Worm (Caenorhabditis elegans): ENCODE results near the gene R10E11.9.
A peak's percentile ranks its signal among the peaks of the same experiment; 100 is the strongest.

Gene R10E11.9

DNA sequence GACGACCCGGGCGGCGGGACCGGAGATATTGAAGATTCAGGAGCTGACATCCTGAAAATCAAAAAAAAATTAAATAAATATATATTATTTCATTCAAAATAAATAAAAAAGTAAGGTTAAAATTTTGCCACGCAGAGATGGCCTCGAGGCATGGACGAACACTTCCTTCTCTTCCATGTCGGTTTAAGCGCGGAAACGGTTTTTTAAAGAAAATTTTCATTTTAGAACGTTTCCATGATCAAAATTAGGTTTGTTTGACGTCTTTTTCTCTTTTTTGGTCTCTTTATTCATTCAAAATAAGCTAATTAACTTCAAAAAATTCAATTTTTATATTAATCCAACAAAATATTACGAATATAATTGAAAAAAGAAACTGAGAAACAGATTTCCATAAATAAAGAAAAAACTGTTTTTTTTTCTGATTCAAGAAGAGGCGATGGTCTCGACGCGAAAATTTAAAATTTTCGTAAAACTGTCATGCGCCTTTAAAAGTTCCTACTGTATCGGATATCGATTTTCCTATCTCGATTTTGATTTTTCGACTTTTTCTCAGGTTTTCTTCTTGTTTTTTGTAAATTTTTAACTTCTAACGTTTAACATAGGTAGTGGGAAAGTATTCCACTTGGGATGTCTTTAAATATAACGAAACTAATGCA lies 31.2 kb downstream of the R10E11.9 start, which contains the start of gene gcc-2:
TSS of gene gcc-2 (minus strand) at position 51 of the 656 bp plus-strand sequence.
- TF ChIP-seq F33H1.4 (GFP tag; IDR thresholded peaks at IDR 0.05) (peak; percentile 81), madf-8 (GFP tag; conservative IDR thresholded peaks at IDR 0.05) (peak; percentile 50), lsl-1 (GFP tag; optimal IDR thresholded peaks at IDR 0.05) (peak; percentile 79), snpc-3.4 (tag; optimal IDR thresholded peaks at IDR 0.05) (peak; percentile 34), lin-54 (GFP tag; optimal IDR thresholded peaks at IDR 0.05) (peak; percentile 3), efl-1 (GFP tag; optimal IDR thresholded peaks at IDR 0.05) (peak; percentile 16), ceh-100 (GFP tag; IDR thresholded peaks at IDR 0.05) (no peak), xnd-1 (tag; optimal IDR thresholded peaks at IDR 0.05) (peak; percentile 64), akir-1 (GFP tag; optimal IDR thresholded peaks at IDR 0.05) (no peak), madf-6 (GFP tag; IDR thresholded peaks at IDR 0.05) (peak; percentile 76), ceh-58 (GFP tag; IDR thresholded peaks at IDR 0.05) (no peak), mel-28 (tag; optimal IDR thresholded peaks at IDR 0.05; ENCODE audit: borderline replicate concordance) (no peak), tbp1 (GFP tag; optimal IDR thresholded peaks at IDR 0.05) (no peak)

DNA sequence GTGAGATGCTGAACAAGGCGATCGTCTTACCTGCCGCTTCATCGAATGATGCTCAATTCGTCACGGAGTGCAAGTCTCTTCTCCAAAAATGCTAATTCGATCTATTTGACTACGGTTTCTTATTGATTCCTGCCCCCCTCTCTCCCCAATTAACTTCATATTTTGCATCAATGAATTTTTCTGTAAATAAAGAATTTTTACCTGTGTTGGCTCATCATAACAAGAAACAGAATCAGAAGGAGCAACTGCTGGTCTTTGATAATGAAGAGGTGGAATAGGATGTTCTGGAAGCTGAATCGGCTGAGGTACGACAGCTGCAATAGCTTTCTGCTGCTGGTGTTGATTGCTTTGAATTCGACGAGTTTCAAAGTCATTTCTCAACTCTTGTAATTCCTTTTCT lies 33.3 kb downstream of the R10E11.9 start:
- TF ChIP-seq ztf-26 (tag; optimal IDR thresholded peaks at IDR 0.05) (no peak), dox-1 (GFP tag; IDR thresholded peaks at IDR 0.05) (no peak), nfyb-1 (GFP tag; IDR thresholded peaks at IDR 0.05) (no peak), B0336.3 (GFP tag; IDR thresholded peaks at IDR 0.05) (peak; percentile 51; the same call in 1 of the 2 replicates), nhr-27 (tag; optimal IDR thresholded peaks at IDR 0.05) (no peak), F57A8.1 (GFP tag; optimal IDR thresholded peaks at IDR 0.05) (no peak), nhr-120 (GFP tag; IDR thresholded peaks at IDR 0.05) (no peak), madf-6 (GFP tag; IDR thresholded peaks at IDR 0.05) (peak; percentile 49), mel-28 (tag; optimal IDR thresholded peaks at IDR 0.05; ENCODE audit: borderline replicate concordance) (no peak), akir-1 (GFP tag; optimal IDR thresholded peaks at IDR 0.05) (no peak), sea-2 (GFP tag; IDR thresholded peaks at IDR 0.05) (no peak), mcd-1 (GFP tag; IDR thresholded peaks at IDR 0.05) (no peak), ceh-40 (GFP tag; IDR thresholded peaks at IDR 0.05) (no peak), ceh-27 (GFP tag; optimal IDR thresholded peaks at IDR 0.05) (no peak), rcor-1 (GFP tag; IDR thresholded peaks at IDR 0.05) (no peak), Y53G8AR.9 (GFP tag; conservative IDR thresholded peaks at IDR 0.05) (0 out of 2 replicates have a peak, but pooled peaks have one; percentile 18), sptf-2 (GFP tag; optimal IDR thresholded peaks at IDR 0.05) (no peak), T26A5.8 (tag; optimal IDR thresholded peaks at IDR 0.05) (no peak), nfya-1 (tag; optimal IDR thresholded peaks at IDR 0.05; ENCODE audit: borderline replicate concordance, insufficient read depth) (no peak), cebp-2 (GFP tag; IDR thresholded peaks at IDR 0.05) (0 out of 2 replicates have a peak, but pooled peaks have one; percentile 21), nhr-90 (tag; optimal IDR thresholded peaks at IDR 0.05) (no peak), nhr-179 (tag; optimal IDR thresholded peaks at IDR 0.05) (no peak), tbx-9 (tag; optimal IDR thresholded peaks at IDR 0.05; ENCODE audit: borderline replicate concordance) (no peak), zfh-2 (GFP tag; conservative IDR thresholded peaks at IDR 0.05) (no peak), ztf-3 (GFP tag; optimal IDR thresholded peaks at IDR 0.05) (no peak), ztf-22 (GFP tag; optimal IDR thresholded peaks at IDR 0.05) (no peak), gei-17 (GFP tag; optimal IDR thresholded peaks at IDR 0.05) (no peak), dpff-1 (tag; optimal IDR thresholded peaks at IDR 0.05) (no peak), xnd-1 (tag; optimal IDR thresholded peaks at IDR 0.05) (no peak), K11D2.4 (GFP tag; IDR thresholded peaks at IDR 0.05) (no peak), dpl-1 (GFP tag; optimal IDR thresholded peaks at IDR 0.05) (no peak), egl-44 (GFP tag; IDR thresholded peaks at IDR 0.05) (no peak), ztf-25 (GFP tag; IDR thresholded peaks at IDR 0.05) (0 out of 2 replicates have a peak, but pooled peaks have one; percentile 36), madf-3 (GFP tag; IDR thresholded peaks at IDR 0.05) (peak; percentile 44; the same call in 1 of the 2 replicates), nfya-2 (GFP tag; IDR thresholded peaks at IDR 0.05) (no peak), F52B5.7 (tag; optimal IDR thresholded peaks at IDR 0.05) (no peak), F10E7.11 (tag; optimal IDR thresholded peaks at IDR 0.05) (no peak), zim-3 (tag; optimal IDR thresholded peaks at IDR 0.05) (no peak)
